Fruit fly (Drosophila melanogaster): ENCODE measurements around the gene ATP6AP2.

The ATP6AP2 gene

DNA sequence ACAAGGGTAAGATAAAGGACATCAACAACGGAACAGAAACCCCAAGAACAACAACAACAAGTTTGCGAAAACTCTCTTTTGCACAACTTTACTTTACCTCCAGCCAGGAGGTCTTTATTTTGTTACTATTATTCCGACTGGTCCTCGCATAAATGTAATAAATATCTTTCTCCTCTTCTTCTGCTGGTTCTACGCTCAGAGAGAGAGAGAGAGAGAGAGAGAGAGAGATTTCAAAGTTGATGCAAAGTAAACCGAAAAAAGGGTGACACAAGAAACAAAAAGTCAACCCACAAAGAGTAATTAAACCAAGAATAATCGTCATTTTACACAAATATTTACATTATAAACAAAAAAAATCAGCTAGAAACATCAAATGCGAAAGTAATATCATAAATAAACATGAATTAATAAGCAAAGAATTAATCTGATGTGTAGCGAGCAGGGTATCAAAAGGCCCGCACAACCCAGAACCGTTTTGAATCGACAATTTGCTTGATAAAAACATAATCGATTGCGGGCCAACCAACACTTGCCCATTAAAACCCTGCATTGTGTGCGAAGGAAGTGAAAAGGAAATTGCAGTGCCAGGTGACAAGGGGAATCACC, 30.3 kb upstream of the ATP6AP2 start (continued):
- TF ChIP-seq CG3847 (GFP tag; IDR thresholded peaks at IDR 0.05) (no peak), CG17385 (GFP tag; optimal IDR thresholded peaks at IDR 0.05) (peak; percentile 69), Abd-B (GFP tag; optimal IDR thresholded peaks at IDR 0.05) (no peak), CG42726 (GFP tag; IDR thresholded peaks at IDR 0.05; ENCODE audit: partially characterized antibody) (no peak), CkIIα-i1 (GFP tag; IDR thresholded peaks at IDR 0.05) (no peak), Dad (GFP tag; optimal IDR thresholded peaks at IDR 0.05) (no peak), lov (optimal IDR thresholded peaks at IDR 0.05) (no peak), lov (GFP tag; IDR thresholded peaks at IDR 0.05) (no peak), CG10209 (GFP tag; optimal IDR thresholded peaks at IDR 0.05) (no peak), Dp (GFP tag; optimal IDR thresholded peaks at IDR 0.05) (no peak), Vsx1 (GFP tag; optimal IDR thresholded peaks at IDR 0.05) (peak; percentile 19), nom (GFP tag; optimal IDR thresholded peaks at IDR 0.05) (no peak), tx (GFP tag; optimal IDR thresholded peaks at IDR 0.05) (no peak), stc (GFP tag; IDR thresholded peaks at IDR 0.05) (no peak), az2 (GFP tag; optimal IDR thresholded peaks at IDR 0.05) (peak; percentile 25), twi (tag; optimal IDR thresholded peaks at IDR 0.05) (no peak), ro (GFP tag; IDR thresholded peaks at IDR 0.05) (no peak), bab2 (GFP tag; optimal IDR thresholded peaks at IDR 0.05) (peak; percentile 16), E2f2 (GFP tag; IDR thresholded peaks at IDR 0.05) (no peak), CG17612 (GFP tag; IDR thresholded peaks at IDR 0.05) (no peak), CG9215 (GFP tag; IDR thresholded peaks at IDR 0.05) (no peak), Ets65A (GFP tag) (no peak), Meics (GFP tag; optimal IDR thresholded peaks at IDR 0.05) (peak; percentile 14), CG18599 (GFP tag; optimal IDR thresholded peaks at IDR 0.05) (peak; percentile 7), Six4 (GFP tag; optimal IDR thresholded peaks at IDR 0.05) (peak; percentile 3), Oli (tag; optimal IDR thresholded peaks at IDR 0.05) (peak; percentile 27), luna (GFP tag; optimal IDR thresholded peaks at IDR 0.05) (no peak), gfzf (GFP tag; optimal IDR thresholded peaks at IDR 0.05) (no peak), CG30403 (GFP tag; optimal IDR thresholded peaks at IDR 0.05) (peak; percentile 27), schlank (tag; optimal IDR thresholded peaks at IDR 0.05) (no peak), Ets97D (GFP tag; optimal IDR thresholded peaks at IDR 0.05) (no peak), Nf-YB (GFP tag; optimal IDR thresholded peaks at IDR 0.05) (peak; percentile 2), CG11398 (GFP tag; optimal IDR thresholded peaks at IDR 0.05) (no peak), her (GFP tag; optimal IDR thresholded peaks at IDR 0.05) (no peak), Chrac-16 (GFP tag; optimal IDR thresholded peaks at IDR 0.05) (peak; percentile 5), fd96Cb (tag; optimal IDR thresholded peaks at IDR 0.05) (no peak), Xrp1 (GFP tag; IDR thresholded peaks at IDR 0.05) (peak; percentile 54), Bdp1 (GFP tag; optimal IDR thresholded peaks at IDR 0.05) (no peak), Atf3 (GFP tag; optimal IDR thresholded peaks at IDR 0.05) (no peak), prd (optimal IDR thresholded peaks at IDR 0.05) (no peak), prd (GFP tag; IDR thresholded peaks at IDR 0.05) (no peak), Side (GFP tag; optimal IDR thresholded peaks at IDR 0.05) (no peak), Hey (tag; optimal IDR thresholded peaks at IDR 0.05) (no peak), pan (optimal IDR thresholded peaks at IDR 0.05) (no peak), pan (GFP tag; optimal IDR thresholded peaks at IDR 0.05 in 1 of 2, IDR thresholded peaks at IDR 0.05 in 1 of 2) (peak in 1 of 2 experiments; percentile 28), NC2α (GFP tag; optimal IDR thresholded peaks at IDR 0.05) (no peak), row (GFP tag; IDR thresholded peaks at IDR 0.05) (peak; percentile 65), cg (GFP tag; optimal IDR thresholded peaks at IDR 0.05) (no peak), CG13424 (tag; optimal IDR thresholded peaks at IDR 0.05) (no peak), CG10462 (GFP tag; optimal IDR thresholded peaks at IDR 0.05) (no peak), NFAT (GFP tag; IDR thresholded peaks at IDR 0.05) (no peak), unpg (GFP tag; optimal IDR thresholded peaks at IDR 0.05) (peak; percentile 37)
